Worm (Caenorhabditis elegans) whole organism, L2 larva: ENCODE measurements around the gene trpp-9.

Experiments used
- F13H6.1 ChIP-seq: sonication (generic microtip); optimal IDR thresholded peaks from 2 replicates; lab custom pipeline; 2016; ENCODE audit warnings: missing genetic modification characterization, missing compliant biosample characterization
- R02D3.7 ChIP-seq: fragments of 150-350 bp; optimal IDR thresholded peaks from 2 replicates; lab custom pipeline; 2014; ENCODE audit warnings: missing biosample characterization, missing genetic modification characterization
- Y55F3AM.14 ChIP-seq: fragments of 200-800 bp; sonication (Bioruptor generic); optimal IDR thresholded peaks from 2 replicates; lab custom pipeline; 2018; ENCODE audit warnings: mild to moderate bottlenecking, missing genetic modification characterization, missing compliant biosample characterization
- ZK546.5 ChIP-seq: sonication (generic microtip); optimal IDR thresholded peaks from 2 replicates; lab custom pipeline; 2017; ENCODE audit warnings: missing biosample characterization, missing genetic modification characterization
- alr-1 ChIP-seq: fragments of 150-350 bp; optimal IDR thresholded peaks from 2 replicates; lab custom pipeline; 2014; ENCODE audit warnings: missing biosample characterization, missing genetic modification characterization
- ama-1 ChIP-seq: fragments of 150-350 bp; optimal IDR thresholded peaks from 2 replicates; lab custom pipeline; 2018; ENCODE audit warnings: inconsistent platforms
- ceh-16 ChIP-seq: fragments of 150-350 bp; optimal IDR thresholded peaks from 2 replicates; lab custom pipeline; 2014; ENCODE audit warnings: missing biosample characterization, missing genetic modification characterization
- ceh-82 ChIP-seq: fragments of 150-350 bp; optimal IDR thresholded peaks from 2 replicates; lab custom pipeline; 2014; ENCODE audit warnings: missing biosample characterization, missing genetic modification characterization
- elt-1 ChIP-seq: fragments of 150-350 bp; optimal IDR thresholded peaks from 2 replicates; lab custom pipeline; 2014; ENCODE audit warnings: missing biosample characterization, missing genetic modification characterization
- fos-1 ChIP-seq: fragments of 150-350 bp; optimal IDR thresholded peaks from 2 replicates; lab custom pipeline; 2014; ENCODE audit warnings: missing biosample characterization, missing genetic modification characterization
- gmeb-1 ChIP-seq: fragments of 150-350 bp; optimal IDR thresholded peaks from 2 replicates; lab custom pipeline; 2014; ENCODE audit warnings: missing biosample characterization, missing genetic modification characterization
- lin-11 ChIP-seq: fragments of 150-350 bp; sonication (generic microtip); optimal IDR thresholded peaks from 2 replicates; lab custom pipeline; 2014; ENCODE audit warnings: missing biosample characterization, missing genetic modification characterization, inconsistent platforms, mixed read lengths
- lin-13 ChIP-seq: fragments of 150-350 bp; optimal IDR thresholded peaks from 2 replicates; lab custom pipeline; 2014; ENCODE audit warnings: missing biosample characterization, missing genetic modification reagents, missing genetic modification characterization
- lin-39 ChIP-seq: fragments of 150-350 bp; optimal IDR thresholded peaks from 2 replicates; lab custom pipeline; 2014; ENCODE audit warnings: missing biosample characterization, missing genetic modification reagents, missing genetic modification characterization
- mab-5 ChIP-seq: fragments of 150-350 bp; optimal IDR thresholded peaks from 2 replicates; lab custom pipeline; 2014; ENCODE audit warnings: missing biosample characterization, missing genetic modification characterization
- mbf-1 ChIP-seq: sonication (generic microtip); optimal IDR thresholded peaks from 2 replicates; lab custom pipeline; 2017; ENCODE audit warnings: missing biosample characterization, missing genetic modification characterization
- mdl-1 ChIP-seq, 2 experiments: fragments of 150-350 bp in 1 of 2; sonication (generic microtip) in 1 of 2; optimal IDR thresholded peaks; 2 replicates each; lab custom pipeline; 2017; ENCODE audit warnings: missing biosample characterization in 2 of 2, missing genetic modification characterization in 2 of 2
- nhr-10 ChIP-seq: sonication (generic microtip); optimal IDR thresholded peaks from 2 replicates; lab custom pipeline; 2017; ENCODE audit warnings: missing biosample characterization, missing genetic modification characterization
- nhr-11 ChIP-seq: fragments of 150-350 bp; optimal IDR thresholded peaks from 2 replicates; lab custom pipeline; 2014; ENCODE audit warnings: missing biosample characterization, missing genetic modification characterization
- nhr-12 ChIP-seq: fragments of 150-350 bp; optimal IDR thresholded peaks from 2 replicates; lab custom pipeline; 2014; ENCODE audit warnings: missing biosample characterization, missing genetic modification characterization
- nhr-129 ChIP-seq: fragments of 150-350 bp; optimal IDR thresholded peaks from 2 replicates; lab custom pipeline; 2014; ENCODE audit warnings: missing biosample characterization, missing genetic modification characterization
- nhr-21 ChIP-seq: fragments of 150-350 bp; optimal IDR thresholded peaks from 2 replicates; lab custom pipeline; 2014; ENCODE audit warnings: missing biosample characterization, missing genetic modification characterization
- nhr-23 ChIP-seq: fragments of 150-350 bp; optimal IDR thresholded peaks from 2 replicates; lab custom pipeline; 2014; ENCODE audit warnings: missing biosample characterization, missing genetic modification reagents, missing genetic modification characterization
- nhr-237 ChIP-seq: fragments of 150-350 bp; optimal IDR thresholded peaks from 2 replicates; lab custom pipeline; 2014; ENCODE audit warnings: missing biosample characterization, missing genetic modification characterization
- nhr-77 ChIP-seq: fragments of 150-350 bp; optimal IDR thresholded peaks from 2 replicates; lab custom pipeline; 2014; ENCODE audit warnings: missing biosample characterization, missing genetic modification characterization
- peb-1 ChIP-seq: fragments of 150-350 bp; optimal IDR thresholded peaks from 2 replicates; lab custom pipeline; 2014; ENCODE audit warnings: missing biosample characterization, missing genetic modification characterization
- skn-1 ChIP-seq: sonication (generic microtip); optimal IDR thresholded peaks from 2 replicates; lab custom pipeline; 2017; ENCODE audit warnings: missing biosample characterization, missing genetic modification characterization
- sma-3 ChIP-seq: sonication (generic microtip); optimal IDR thresholded peaks from 2 replicates; lab custom pipeline; 2016; ENCODE audit warnings: missing genetic modification reagents, missing genetic modification characterization, missing compliant biosample characterization
- sma-9 ChIP-seq, 2 experiments: fragments of 150-350 bp in 1 of 2; sonication (generic microtip) in 1 of 2; optimal IDR thresholded peaks; 2 replicates each; lab custom pipeline; 2014 to 2016; ENCODE audit warnings: missing genetic modification characterization in 2 of 2, mild to moderate bottlenecking in 1 of 2, missing biosample characterization in 1 of 2, missing compliant biosample characterization in 1 of 2, missing genetic modification reagents in 1 of 2, moderate library complexity in 1 of 2
- unc-39 ChIP-seq: fragments of 150-350 bp; optimal IDR thresholded peaks from 2 replicates; lab custom pipeline; 2014; ENCODE audit warnings: missing biosample characterization, missing genetic modification characterization
- unc-55 ChIP-seq: fragments of 150-350 bp; sonication (generic microtip); optimal IDR thresholded peaks from 3 replicates; lab custom pipeline; 2014; ENCODE audit warnings: missing biosample characterization, missing genetic modification reagents, missing genetic modification characterization
- unc-62 ChIP-seq: fragments of 150-350 bp; optimal IDR thresholded peaks from 2 replicates; lab custom pipeline; 2014; ENCODE audit warnings: missing biosample characterization, missing genetic modification reagents, missing genetic modification characterization
- zag-1 ChIP-seq: fragments of 150-350 bp; optimal IDR thresholded peaks from 2 replicates; lab custom pipeline; 2014; ENCODE audit warnings: missing biosample characterization, missing genetic modification characterization
- ztf-1 ChIP-seq: fragments of 200-800 bp; sonication (Bioruptor generic); conservative IDR thresholded peaks from 2 replicates; pipeline ENCODE4 v1.3.6; 2022; ENCODE audit warnings: missing genetic modification characterization, missing compliant biosample characterization
- ztf-11 ChIP-seq: sonication (generic microtip); optimal IDR thresholded peaks from 2 replicates; lab custom pipeline; 2017; ENCODE audit warnings: missing biosample characterization, missing genetic modification characterization
- ztf-4 ChIP-seq: fragments of 150-350 bp; optimal IDR thresholded peaks from 2 replicates; lab custom pipeline; 2014; ENCODE audit warnings: missing biosample characterization, missing genetic modification characterization

Gene trpp-9

DNA sequence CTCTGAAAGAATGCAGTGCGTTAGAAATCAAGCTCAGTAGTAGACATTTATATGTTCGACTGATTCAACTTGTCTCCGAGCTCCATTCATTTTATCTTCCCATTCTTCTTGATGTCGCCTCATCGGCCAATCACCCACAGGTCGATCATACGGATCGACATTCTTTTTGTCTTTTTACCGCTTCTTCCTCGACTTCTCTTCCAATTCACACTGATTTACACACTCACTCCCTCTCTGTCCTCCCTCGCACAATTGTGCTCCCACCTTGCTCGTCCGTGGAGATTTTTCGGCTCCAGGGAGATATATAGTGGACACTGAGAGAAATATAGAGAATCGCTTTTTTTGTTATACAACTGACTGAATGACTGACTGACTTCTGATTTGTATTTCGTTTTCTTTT is 10.4 kb downstream of the trpp-9 start:
- TF ChIP-seq fos-1 (no peak), R02D3.7 (no peak), ztf-11 (tag; lab: Kevin White, UChicago) (no peak), zag-1 (tag; lab: Kevin White, UChicago) (no peak), nhr-23 (tag; lab: Kevin White, UChicago) (no peak), nhr-11 (no peak), alr-1 (no peak), gmeb-1 (no peak), F13H6.1 (tag; lab: Kevin White, UChicago) (peak; percentile 2), nhr-12 (tag; lab: Kevin White, UChicago) (no peak), nhr-129 (tag; lab: Kevin White, UChicago) (peak; percentile 36), mbf-1 (tag; lab: Kevin White, UChicago) (no peak), nhr-10 (tag; lab: Kevin White, UChicago) (no peak), ama-1 (no peak)

DNA sequence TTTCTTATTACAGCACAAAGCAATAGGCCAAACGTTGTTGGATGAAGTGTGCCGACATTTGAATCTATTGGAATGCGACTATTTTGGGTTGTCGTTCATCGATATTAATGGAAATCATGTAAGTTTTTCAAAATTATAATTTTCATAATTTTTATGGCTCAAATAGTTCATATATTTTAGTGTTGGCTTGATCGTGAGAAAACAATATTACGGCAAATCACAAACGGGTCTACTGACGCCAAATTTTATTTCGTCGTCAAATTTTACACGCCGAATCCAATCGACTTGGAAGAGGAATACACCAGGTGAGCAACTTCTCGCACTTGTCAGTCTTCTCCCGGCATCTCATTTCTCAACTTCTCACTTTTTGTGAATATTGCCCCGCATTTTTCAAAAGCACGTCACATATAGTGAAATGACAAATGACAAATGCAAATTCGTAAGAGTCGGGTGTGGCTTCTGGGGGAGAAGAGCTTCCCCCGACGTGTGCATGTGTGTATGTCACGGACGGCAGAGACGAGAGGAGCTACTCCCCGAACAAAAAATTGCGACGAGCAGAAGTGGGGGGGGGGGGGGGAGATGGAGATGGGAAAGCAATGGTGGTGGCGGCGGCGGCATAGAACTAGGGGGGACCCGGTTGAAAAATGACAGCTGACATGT is 12.8 kb downstream of the trpp-9 start:
- TF ChIP-seq nhr-21 (tag; lab: Kevin White, UChicago) = no peak
- no peak for TF ChIP-seq ceh-16
- TF ChIP-seq mdl-1 (tag; optimal IDR thresholded peaks at IDR 0.05; lab: Kevin White, UChicago) = peak in 1 of 2 experiments; percentile 6
- TF ChIP-seq lin-39 (tag; lab: Kevin White, UChicago) = no peak
- TF ChIP-seq ceh-82 = no peak
- TF ChIP-seq mab-5 (tag; lab: Kevin White, UChicago) = peak; percentile 82

DNA sequence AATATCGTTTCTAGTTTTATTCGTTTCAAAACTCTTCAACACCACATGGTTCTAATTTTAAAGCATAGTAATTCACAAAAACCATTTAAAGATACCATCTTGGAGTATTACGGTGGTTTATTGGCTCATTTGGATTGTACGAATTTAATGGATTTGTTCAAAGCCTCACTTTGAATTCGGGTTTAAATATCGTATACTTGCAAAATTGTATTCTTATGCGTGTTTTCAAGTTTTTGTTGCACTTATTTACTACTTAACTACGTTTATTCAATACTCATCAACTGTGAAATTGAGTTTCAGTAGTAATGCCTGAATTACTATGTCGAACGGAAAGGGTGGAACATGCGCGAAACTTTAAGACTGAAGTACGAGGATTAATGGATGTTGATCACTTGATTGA is 21.7 kb downstream of the trpp-9 start, which contains the start of gene abts-2:
TSS of gene abts-2 (plus strand) at position 301 of the 400 bp plus-strand sequence.
- TF ChIP-seq ceh-82 (no peak), nhr-11 (no peak), nhr-237 (tag; lab: Kevin White, UChicago) (no peak), F13H6.1 (tag; lab: Kevin White, UChicago) (no peak)

DNA sequence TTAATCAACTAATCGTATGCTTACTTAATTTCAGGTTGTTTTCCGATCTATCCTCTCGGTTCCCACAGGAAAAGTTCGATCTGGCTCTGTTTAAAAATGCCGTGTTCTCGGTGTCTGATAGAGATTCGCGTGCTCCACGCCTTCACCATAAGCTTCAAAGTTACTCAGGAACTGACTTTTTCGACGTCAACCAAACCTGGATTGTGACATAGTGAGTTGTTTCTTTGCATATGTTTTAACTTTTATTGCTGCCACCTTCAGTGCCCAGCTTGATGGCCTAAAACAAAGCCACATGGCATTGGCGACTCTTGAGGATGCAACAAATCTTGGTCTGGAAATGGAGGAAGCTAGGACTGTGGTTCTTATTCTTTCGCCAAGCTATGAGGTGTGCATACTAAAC is 22.2 kb downstream of the trpp-9 start:
- TF ChIP-seq mdl-1 (tag; optimal IDR thresholded peaks at IDR 0.05; lab: Kevin White, UChicago) (no peak), ztf-1 (no peak), unc-55 (GFP tag; lab: Kevin White, UChicago) (no peak), unc-39 (tag; lab: Kevin White, UChicago) (no peak), gmeb-1 (no peak), zag-1 (tag; lab: Kevin White, UChicago) (no peak), ceh-16 (no peak), unc-62 (GFP tag; lab: Kevin White, UChicago) (no peak), alr-1 (no peak), skn-1 (tag; lab: Kevin White, UChicago) (no peak), ztf-4 (tag; lab: Kevin White, UChicago) (no peak), ZK546.5 (no peak), elt-1 (tag; lab: Kevin White, UChicago) (no peak), ama-1 (no peak), ceh-82 (no peak), lin-13 (GFP tag; lab: Kevin White, UChicago) (no peak), nhr-77 (tag; lab: Kevin White, UChicago) (no peak), nhr-11 (no peak)

DNA sequence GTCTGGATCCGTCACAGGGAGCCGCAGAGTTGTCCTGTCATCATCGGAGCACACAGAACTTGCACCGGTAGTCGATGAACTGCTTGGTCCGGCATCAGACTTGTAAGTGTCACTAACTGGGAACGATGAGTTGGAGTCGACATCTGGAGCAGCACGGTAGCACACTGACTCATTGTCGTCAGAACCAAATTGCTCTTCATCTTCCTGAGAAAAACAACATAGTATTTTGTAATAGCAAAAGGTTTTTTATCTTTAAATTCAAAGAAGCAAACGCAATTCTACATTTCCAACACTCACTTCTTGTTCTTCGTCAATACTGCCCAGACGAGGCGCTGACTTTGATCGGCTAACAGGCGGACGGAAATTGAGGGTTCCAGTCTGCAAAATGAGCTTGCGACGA is 26.8 kb downstream of the trpp-9 start:
- TF ChIP-seq F13H6.1 (tag; lab: Kevin White, UChicago) (no peak), peb-1 (tag; lab: Kevin White, UChicago) (no peak), ztf-1 (no peak), sma-9 (GFP tag; optimal IDR thresholded peaks at IDR 0.05; lab: Kevin White, UChicago) (no peak), sma-9 (tag; optimal IDR thresholded peaks at IDR 0.05; lab: Kevin White, UChicago) (no peak), lin-11 (tag; lab: Kevin White, UChicago) (no peak), ztf-4 (tag; lab: Kevin White, UChicago) (no peak), Y55F3AM.14 (GFP tag; lab: Kevin White, UChicago) (no peak), sma-3 (no peak), unc-55 (GFP tag; lab: Kevin White, UChicago) (no peak), unc-39 (tag; lab: Kevin White, UChicago) (no peak)
